Fruit fly (Drosophila melanogaster): ENCODE data around the gene Hex-t1.
A peak's percentile ranks its signal among the peaks of the same experiment; 100 is the strongest.

The Hex-t1 gene

DNA sequence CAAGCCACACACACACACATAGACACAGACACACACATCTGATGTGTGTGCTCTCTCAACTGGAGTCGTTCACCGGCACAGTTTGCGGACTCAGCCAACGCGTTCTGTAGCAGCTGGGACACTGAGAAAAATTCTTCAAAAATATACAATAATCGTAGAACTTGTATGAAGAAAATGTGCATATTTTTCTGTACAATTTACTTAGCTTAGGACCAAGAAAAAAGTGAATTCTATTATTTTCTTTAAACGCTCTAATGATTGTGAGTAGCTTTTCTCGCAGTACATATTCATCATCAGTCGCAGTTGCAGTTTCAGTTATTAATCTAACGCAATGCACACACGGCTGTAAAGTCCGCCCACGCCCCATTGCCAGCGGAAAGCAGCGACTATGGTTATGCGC lies 47.5 kb downstream of the Hex-t1 start (continued):
- TF ChIP-seq topi (GFP tag; optimal IDR thresholded peaks at IDR 0.05) (no peak), CG9139 (GFP tag; optimal IDR thresholded peaks at IDR 0.05) (no peak), fkh (GFP tag; optimal IDR thresholded peaks at IDR 0.05) (no peak), lz (GFP tag; optimal IDR thresholded peaks at IDR 0.05) (no peak), CG8632 (GFP tag; optimal IDR thresholded peaks at IDR 0.05) (no peak), svp (GFP tag) (no peak), CG8119 (GFP tag; IDR thresholded peaks at IDR 0.05) (peak; percentile 81), CG32006 (GFP tag; optimal IDR thresholded peaks at IDR 0.05) (peak; percentile 75), CG34406 (GFP tag; optimal IDR thresholded peaks at IDR 0.05) (no peak), acj6 (GFP tag; optimal IDR thresholded peaks at IDR 0.05) (peak; percentile 15), Hr38 (GFP tag; optimal IDR thresholded peaks at IDR 0.05) (no peak), CG15336 (GFP tag; IDR thresholded peaks at IDR 0.05) (peak; percentile 85), Smox (GFP tag; optimal IDR thresholded peaks at IDR 0.05) (no peak), ss (GFP tag; optimal IDR thresholded peaks at IDR 0.05) (no peak), CG6163 (GFP tag; IDR thresholded peaks at IDR 0.05) (peak; percentile 87), CG6792 (GFP tag; optimal IDR thresholded peaks at IDR 0.05) (peak; percentile 30), Lpt (GFP tag; optimal IDR thresholded peaks at IDR 0.05) (peak; percentile 63), CG31627 (GFP tag; optimal IDR thresholded peaks at IDR 0.05) (no peak), fd59A (GFP tag; optimal IDR thresholded peaks at IDR 0.05) (no peak), CG3919 (GFP tag; optimal IDR thresholded peaks at IDR 0.05) (peak; percentile 70), net (GFP tag; optimal IDR thresholded peaks at IDR 0.05) (peak; percentile 31), dsx (GFP tag; optimal IDR thresholded peaks at IDR 0.05; ENCODE audit: poor library complexity, severe bottlenecking) (no peak), OdsH (GFP tag; optimal IDR thresholded peaks at IDR 0.05) (peak; percentile 53), Eip93F (GFP tag; optimal IDR thresholded peaks at IDR 0.05) (no peak), spab (GFP tag; optimal IDR thresholded peaks at IDR 0.05) (peak; percentile 51), CG11762 (GFP tag; optimal IDR thresholded peaks at IDR 0.05; ENCODE audit: insufficient read depth) (peak; percentile 45), CG3032 (tag; optimal IDR thresholded peaks at IDR 0.05) (peak; percentile 56), achi (GFP tag; optimal IDR thresholded peaks at IDR 0.05) (peak; percentile 67), CG6854 (GFP tag; optimal IDR thresholded peaks at IDR 0.05) (no peak), Ets21C (GFP tag; optimal IDR thresholded peaks at IDR 0.05) (no peak), pdm3 (GFP tag; optimal IDR thresholded peaks at IDR 0.05) (peak; percentile 49), CG11902 (GFP tag; optimal IDR thresholded peaks at IDR 0.05) (no peak), CG8319 (GFP tag; optimal IDR thresholded peaks at IDR 0.05) (no peak)

DNA sequence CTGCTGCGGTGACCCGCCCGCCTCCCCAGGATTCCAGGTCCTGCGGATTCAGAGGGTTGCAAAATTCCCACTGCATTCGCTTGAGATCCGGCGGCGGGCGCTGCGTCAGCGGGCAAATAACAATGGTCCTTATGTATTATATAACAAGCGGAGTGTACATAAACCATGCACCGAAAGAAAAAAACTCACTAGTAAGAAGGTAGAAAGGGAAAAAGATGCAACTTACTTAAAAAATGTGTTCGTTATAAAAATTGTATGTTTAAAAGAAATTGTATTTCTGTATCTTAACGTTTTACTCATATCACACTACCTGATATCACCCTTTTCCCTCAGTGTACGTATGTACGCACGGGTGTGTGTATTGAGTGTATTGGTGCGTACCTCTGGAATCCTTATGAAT lies 50.3 kb downstream of the Hex-t1 start:
- TF ChIP-seq CG6792 (GFP tag; optimal IDR thresholded peaks at IDR 0.05) (peak; percentile 76), Hr4 (GFP tag; optimal IDR thresholded peaks at IDR 0.05) (peak; percentile 52), fd59A (GFP tag; optimal IDR thresholded peaks at IDR 0.05) (peak; percentile 45), Met (GFP tag; optimal IDR thresholded peaks at IDR 0.05) (peak; percentile 77), Sox102F (GFP tag; optimal IDR thresholded peaks at IDR 0.05) (peak; percentile 78), CG8319 (GFP tag; optimal IDR thresholded peaks at IDR 0.05) (peak; percentile 30), fd85E (GFP tag; optimal IDR thresholded peaks at IDR 0.05) (no peak), CG15336 (GFP tag; IDR thresholded peaks at IDR 0.05) (0 out of 2 replicates have a peak, but pooled peaks have one; percentile 25), CG3032 (tag; optimal IDR thresholded peaks at IDR 0.05) (peak; percentile 70), cyc (GFP tag; optimal IDR thresholded peaks at IDR 0.05) (peak; percentile 77), Sox14 (GFP tag; optimal IDR thresholded peaks at IDR 0.05) (peak; percentile 74), CG1621 (tag; optimal IDR thresholded peaks at IDR 0.05) (peak; percentile 63), Ets96B (tag; optimal IDR thresholded peaks at IDR 0.05) (peak; percentile 75), CG10669 (GFP tag; optimal IDR thresholded peaks at IDR 0.05) (peak; percentile 64), CG3919 (GFP tag; optimal IDR thresholded peaks at IDR 0.05) (peak; percentile 76), CG6808 (GFP tag; optimal IDR thresholded peaks at IDR 0.05) (peak; percentile 72), CG9139 (GFP tag; optimal IDR thresholded peaks at IDR 0.05) (peak; percentile 52), Sox15 (GFP tag; optimal IDR thresholded peaks at IDR 0.05) (peak; percentile 50), CG31627 (GFP tag; optimal IDR thresholded peaks at IDR 0.05) (peak; percentile 80), achi (GFP tag; optimal IDR thresholded peaks at IDR 0.05) (peak; percentile 69), CG11294 (GFP tag; IDR thresholded peaks at IDR 0.05) (no peak), CG8632 (GFP tag; optimal IDR thresholded peaks at IDR 0.05) (peak; percentile 61), net (GFP tag; optimal IDR thresholded peaks at IDR 0.05) (peak; percentile 34), Ets21C (GFP tag; optimal IDR thresholded peaks at IDR 0.05) (peak; percentile 66), CG16779 (tag; optimal IDR thresholded peaks at IDR 0.05) (peak; percentile 45), CG7368 (GFP tag; optimal IDR thresholded peaks at IDR 0.05) (peak; percentile 21), eg (GFP tag; IDR thresholded peaks at IDR 0.05) (peak; percentile 49; the same call in 2 of the 3 replicates), CG6163 (GFP tag; IDR thresholded peaks at IDR 0.05) (peak; percentile 80), svp (GFP tag) (peak; percentile 89), Eip93F (GFP tag; optimal IDR thresholded peaks at IDR 0.05) (no peak), CG10631 (GFP tag; optimal IDR thresholded peaks at IDR 0.05) (peak; percentile 61), CG11762 (GFP tag; optimal IDR thresholded peaks at IDR 0.05; ENCODE audit: insufficient read depth) (peak; percentile 55), Hr38 (GFP tag; optimal IDR thresholded peaks at IDR 0.05) (no peak)
